Worm (Caenorhabditis elegans): Measurements from ENCODE around the gene Y73C8C.3.

Y73C8C.3 gene

DNA sequence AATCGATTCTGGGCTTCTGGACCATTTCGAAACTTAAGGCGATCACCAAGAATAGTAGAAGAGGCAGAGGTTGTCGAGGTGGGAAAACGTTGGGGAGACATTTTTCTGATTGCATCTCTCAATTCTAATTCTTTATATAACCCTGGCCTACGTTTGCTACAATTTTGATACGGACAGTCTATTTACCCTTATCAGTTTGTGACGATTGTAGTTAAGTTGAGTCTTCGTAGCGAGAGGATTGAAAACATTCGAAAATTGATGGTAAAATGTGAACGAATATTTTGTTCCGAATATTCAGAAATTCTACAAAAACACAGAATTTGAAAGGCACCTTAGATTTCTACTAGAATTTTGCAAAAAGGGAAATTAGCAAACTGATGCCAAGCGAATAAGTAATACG, 12.6 kb downstream of the Y73C8C.3 start, which contains the start of gene Y73C8C.10:
Gene Y73C8C.10, minus strand, starts transcription at position 101 of the 400 bp plus-strand sequence.
- TF ChIP-seq ztf-18 (tag; optimal IDR thresholded peaks at IDR 0.05) (no peak), lin-54 (GFP tag; optimal IDR thresholded peaks at IDR 0.05) (no peak), gei-17 (GFP tag; optimal IDR thresholded peaks at IDR 0.05) (no peak), zfh-2 (GFP tag; conservative IDR thresholded peaks at IDR 0.05) (no peak), ztf-22 (GFP tag; optimal IDR thresholded peaks at IDR 0.05) (no peak), egrh-3 (GFP tag; IDR thresholded peaks at IDR 0.05) (no peak), lin-40 (tag; optimal IDR thresholded peaks at IDR 0.05) (no peak), attf-5 (GFP tag; optimal IDR thresholded peaks at IDR 0.05) (no peak), F33H1.4 (GFP tag; IDR thresholded peaks at IDR 0.05) (no peak), mxl-1 (tag; optimal IDR thresholded peaks at IDR 0.05) (no peak)

- no peak for TF ChIP-seq ccch-3 (GFP tag; optimal IDR thresholded peaks at IDR 0.05)
- no peak for TF ChIP-seq fkh-3 (tag; optimal IDR thresholded peaks at IDR 0.05)
- no peak for TF ChIP-seq mcd-1 (GFP tag; IDR thresholded peaks at IDR 0.05)
- TF ChIP-seq snpc-1.1 (tag; optimal IDR thresholded peaks at IDR 0.05; ENCODE audit: insufficient read depth), result no peak
- TF ChIP-seq akir-1 (GFP tag; optimal IDR thresholded peaks at IDR 0.05), result no peak
- no peak for TF ChIP-seq aptf-3 (GFP tag; IDR thresholded peaks at IDR 0.05)
- TF ChIP-seq hmg-1.2 (GFP tag; IDR thresholded peaks at IDR 0.05), result no peak
- no peak for TF ChIP-seq lsy-27 (tag; optimal IDR thresholded peaks at IDR 0.05; ENCODE audit: borderline replicate concordance, insufficient read depth)
- no peak for TF ChIP-seq T07F8.4 (tag; optimal IDR thresholded peaks at IDR 0.05)
- no peak for TF ChIP-seq dox-1 (GFP tag; IDR thresholded peaks at IDR 0.05)
- TF ChIP-seq sptf-2 (GFP tag; optimal IDR thresholded peaks at IDR 0.05), result no peak
- TF ChIP-seq zfh-2 (GFP tag; conservative IDR thresholded peaks at IDR 0.05), result no peak
- no peak for TF ChIP-seq F55B11.4 (tag; optimal IDR thresholded peaks at IDR 0.05; ENCODE audit: borderline replicate concordance, insufficient read depth)
- no peak for TF ChIP-seq hlh-26 (GFP tag; conservative IDR thresholded peaks at IDR 0.05)
- no peak for TF ChIP-seq F52B5.7 (tag; optimal IDR thresholded peaks at IDR 0.05)
- no peak for TF ChIP-seq dpff-1 (tag; optimal IDR thresholded peaks at IDR 0.05)
- TF ChIP-seq K12H6.12 (tag; optimal IDR thresholded peaks at IDR 0.05), result no peak
- no peak for TF ChIP-seq F23B12.7 (tag; optimal IDR thresholded peaks at IDR 0.05; ENCODE audit: insufficient read depth)
- TF ChIP-seq madf-6 (GFP tag; IDR thresholded peaks at IDR 0.05), result no peak
Observed at ce11 chrV:3128803-3129202, 13.7 kb downstream of the Y73C8C.3 start, which contains the start of gene tat-6. Gene tat-6 (plus strand): TSS chrV:3129103.

DNA sequence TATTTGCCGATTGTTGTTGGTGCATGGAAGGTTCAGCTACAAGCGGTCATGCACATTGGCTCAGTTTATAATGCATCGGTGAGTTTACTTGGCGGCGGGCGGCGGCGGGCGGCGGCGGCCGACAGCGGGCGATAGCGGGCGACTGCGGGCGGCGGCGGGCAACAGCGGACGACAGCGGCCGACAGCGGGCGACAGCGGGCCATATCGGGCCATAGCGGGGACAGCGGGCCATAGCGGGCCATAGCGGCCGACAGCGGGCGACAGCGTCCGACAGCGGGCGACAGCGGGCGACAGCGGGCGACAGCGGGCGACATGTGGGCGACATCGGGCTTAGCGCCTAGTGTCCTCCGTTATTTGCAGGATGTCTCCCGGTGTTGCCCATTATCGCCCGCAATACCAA, 17.0 kb downstream of the Y73C8C.3 start:
- TF ChIP-seq lir-1 (GFP tag; conservative IDR thresholded peaks at IDR 0.05) (no peak), let-526 (GFP tag; IDR thresholded peaks at IDR 0.05) (no peak), Y79H2A.3 (GFP tag; conservative IDR thresholded peaks at IDR 0.05) (no peak), dpl-1 (GFP tag; optimal IDR thresholded peaks at IDR 0.05) (no peak), F55B11.4 (tag; optimal IDR thresholded peaks at IDR 0.05; ENCODE audit: borderline replicate concordance, insufficient read depth) (no peak), F22D6.2 (tag; optimal IDR thresholded peaks at IDR 0.05) (no peak), mcd-1 (GFP tag; IDR thresholded peaks at IDR 0.05) (no peak; the same call in 1 of the 2 replicates), snpc-4 (GFP tag; optimal IDR thresholded peaks at IDR 0.05) (no peak), snpc-4 (tag; optimal IDR thresholded peaks at IDR 0.05) (no peak), D2030.7 (GFP tag; IDR thresholded peaks at IDR 0.05) (no peak), zfh-2 (GFP tag; conservative IDR thresholded peaks at IDR 0.05) (peak; percentile 97), F49E8.2 (tag; optimal IDR thresholded peaks at IDR 0.05; ENCODE audit: insufficient read depth) (no peak), rec-8 (tag; optimal IDR thresholded peaks at IDR 0.05) (no peak), ztf-18 (tag; optimal IDR thresholded peaks at IDR 0.05) (no peak), ceh-58 (GFP tag; IDR thresholded peaks at IDR 0.05) (no peak), F23B12.7 (tag; optimal IDR thresholded peaks at IDR 0.05; ENCODE audit: insufficient read depth) (no peak), C17E4.6 (GFP tag; IDR thresholded peaks at IDR 0.05) (no peak), ztf-22 (GFP tag; optimal IDR thresholded peaks at IDR 0.05) (no peak), zim-3 (tag; optimal IDR thresholded peaks at IDR 0.05) (no peak), nhr-27 (tag; optimal IDR thresholded peaks at IDR 0.05) (no peak), ceh-79 (tag; optimal IDR thresholded peaks at IDR 0.05) (no peak), hrde-1 (tag; optimal IDR thresholded peaks at IDR 0.05; ENCODE audit: borderline replicate concordance) (no peak), F10E7.11 (tag; optimal IDR thresholded peaks at IDR 0.05) (peak; percentile 38), F52B5.7 (tag; optimal IDR thresholded peaks at IDR 0.05) (no peak), egrh-3 (GFP tag; IDR thresholded peaks at IDR 0.05) (peak; percentile 98)
